Fruit fly (Drosophila melanogaster): ENCODE measurements around the gene CG44954.
A peak's percentile ranks its signal among the peaks of the same experiment; 100 is the strongest.

CG44954 gene

dm6 chr3R:30599404-30599980 lies 22.2 kb downstream of the CG44954 start:
- TF ChIP-seq CG33017 (tag; optimal IDR thresholded peaks at IDR 0.05) (no peak), pad (GFP tag; optimal IDR thresholded peaks at IDR 0.05) (peak; percentile 52), kay (GFP tag; ENCODE audit: borderline replicate concordance) (peak; percentile 64), Mnt (GFP tag; optimal IDR thresholded peaks at IDR 0.05) (peak; percentile 49), CG5204 (GFP tag; optimal IDR thresholded peaks at IDR 0.05) (no peak), CG7101 (tag; optimal IDR thresholded peaks at IDR 0.05) (no peak), CG1620 (GFP tag; optimal IDR thresholded peaks at IDR 0.05) (no peak), CG7045 (GFP tag; optimal IDR thresholded peaks at IDR 0.05) (no peak), tj (GFP tag; optimal IDR thresholded peaks at IDR 0.05) (no peak), Clk (GFP tag; optimal IDR thresholded peaks at IDR 0.05) (no peak), ovo (GFP tag; optimal IDR thresholded peaks at IDR 0.05) (no peak), toe (GFP tag; optimal IDR thresholded peaks at IDR 0.05) (no peak), CG11617 (GFP tag; optimal IDR thresholded peaks at IDR 0.05) (no peak), cnc (optimal IDR thresholded peaks at IDR 0.05) (no peak)

dm6 chr3R:30596704-30597103 lies 25.0 kb downstream of the CG44954 start, which contains the start of gene CG31019:
TSS of gene CG31019 (plus strand) at chr3R:30597004.
- TF ChIP-seq toe (GFP tag; optimal IDR thresholded peaks at IDR 0.05) (no peak), tj (GFP tag; optimal IDR thresholded peaks at IDR 0.05) (no peak), CG7045 (GFP tag; optimal IDR thresholded peaks at IDR 0.05) (no peak), CG33017 (tag; optimal IDR thresholded peaks at IDR 0.05) (no peak), CG12768 (GFP tag; optimal IDR thresholded peaks at IDR 0.05) (no peak), bab1 (GFP tag; optimal IDR thresholded peaks at IDR 0.05) (no peak), Mnt (GFP tag; optimal IDR thresholded peaks at IDR 0.05) (no peak), pad (GFP tag; optimal IDR thresholded peaks at IDR 0.05) (no peak), CG1620 (GFP tag; optimal IDR thresholded peaks at IDR 0.05) (no peak)

dm6 chr3R:30592733-30593132 lies 29.0 kb downstream of the CG44954 start:
- no peak for TF ChIP-seq Hr96 (GFP tag; optimal IDR thresholded peaks at IDR 0.05)
- no peak for TF ChIP-seq CG33017 (tag; optimal IDR thresholded peaks at IDR 0.05)
- no peak for TF ChIP-seq CG14711 (tag; optimal IDR thresholded peaks at IDR 0.05)
- no peak for TF ChIP-seq Clk (GFP tag; optimal IDR thresholded peaks at IDR 0.05)
- TF ChIP-seq pad (GFP tag; optimal IDR thresholded peaks at IDR 0.05) = no peak
- TF ChIP-seq Mnt (GFP tag; optimal IDR thresholded peaks at IDR 0.05) = no peak
- no peak for TF ChIP-seq toe (GFP tag; optimal IDR thresholded peaks at IDR 0.05)
- TF ChIP-seq CG7045 (GFP tag; optimal IDR thresholded peaks at IDR 0.05) = no peak

- TF ChIP-seq Crg-1 (GFP tag; optimal IDR thresholded peaks at IDR 0.05) (no peak), Hr96 (GFP tag; optimal IDR thresholded peaks at IDR 0.05) (no peak), CG7101 (tag; optimal IDR thresholded peaks at IDR 0.05) (no peak), CG11617 (GFP tag; optimal IDR thresholded peaks at IDR 0.05) (no peak), CG14711 (tag; optimal IDR thresholded peaks at IDR 0.05) (no peak), bab1 (GFP tag; optimal IDR thresholded peaks at IDR 0.05) (no peak)
Observed at dm6 chr3R:30590845-30591244, 30.9 kb downstream of the CG44954 start.

- TF ChIP-seq kay (GFP tag; ENCODE audit: borderline replicate concordance) (no peak), CG14711 (tag; optimal IDR thresholded peaks at IDR 0.05) (no peak), CG11617 (GFP tag; optimal IDR thresholded peaks at IDR 0.05) (no peak), cic (GFP tag; optimal IDR thresholded peaks at IDR 0.05) (no peak), pad (GFP tag; optimal IDR thresholded peaks at IDR 0.05) (no peak)
Observed at dm6 chr3R:30590237-30590636, 31.5 kb downstream of the CG44954 start.

dm6 chr3R:30587196-30587753 lies 34.4 kb downstream of the CG44954 start, which contains the start of gene CG9717:
TSS of gene CG9717 (minus strand) at chr3R:30587302.
- TF ChIP-seq kay (GFP tag; ENCODE audit: borderline replicate concordance) (peak; percentile 3), CG1620 (GFP tag; optimal IDR thresholded peaks at IDR 0.05) (no peak), cnc (optimal IDR thresholded peaks at IDR 0.05) (no peak), Mnt (GFP tag; optimal IDR thresholded peaks at IDR 0.05) (no peak)

dm6 chr3R:30583542-30583941 lies 38.2 kb downstream of the CG44954 start, which contains the start of gene Rpt6R:
TSS of gene Rpt6R (minus strand) at chr3R:30583697.
- TF ChIP-seq Hr96 (GFP tag; optimal IDR thresholded peaks at IDR 0.05) (no peak), kay (GFP tag; ENCODE audit: borderline replicate concordance) (peak; percentile 51), ovo (GFP tag; optimal IDR thresholded peaks at IDR 0.05) (no peak), bab1 (GFP tag; optimal IDR thresholded peaks at IDR 0.05) (no peak), tj (GFP tag; optimal IDR thresholded peaks at IDR 0.05) (no peak), Clk (GFP tag; optimal IDR thresholded peaks at IDR 0.05) (no peak)

dm6 chr3R:30579129-30579528 lies 42.6 kb downstream of the CG44954 start, which contains the start of gene CG9702:
TSS of gene CG9702 (plus strand) at chr3R:30579429.
- no peak for TF ChIP-seq toe (GFP tag; optimal IDR thresholded peaks at IDR 0.05)
- TF ChIP-seq CG5204 (GFP tag; optimal IDR thresholded peaks at IDR 0.05) = no peak
- TF ChIP-seq CG14711 (tag; optimal IDR thresholded peaks at IDR 0.05) = no peak
- TF ChIP-seq Mnt (GFP tag; optimal IDR thresholded peaks at IDR 0.05) = no peak
- no peak for TF ChIP-seq bab1 (GFP tag; optimal IDR thresholded peaks at IDR 0.05)
- TF ChIP-seq Crg-1 (GFP tag; optimal IDR thresholded peaks at IDR 0.05) = no peak
